Fruit fly (Drosophila melanogaster): ENCODE data around the gene CG15803.

Gene CG15803

dm6 chr3R:18338493-18338892 is 22.0 kb downstream of the CG15803 start:
- TF ChIP-seq psq (optimal IDR thresholded peaks at IDR 0.05), result no peak
- TF ChIP-seq Myc (optimal IDR thresholded peaks at IDR 0.05), result no peak
- TF ChIP-seq ttk (optimal IDR thresholded peaks at IDR 0.05), result no peak
- no peak for TF ChIP-seq insv (optimal IDR thresholded peaks at IDR 0.05)
- TF ChIP-seq Sin3A (optimal IDR thresholded peaks at IDR 0.05), result no peak
- TF ChIP-seq h (optimal IDR thresholded peaks at IDR 0.05), result no peak

DNA sequence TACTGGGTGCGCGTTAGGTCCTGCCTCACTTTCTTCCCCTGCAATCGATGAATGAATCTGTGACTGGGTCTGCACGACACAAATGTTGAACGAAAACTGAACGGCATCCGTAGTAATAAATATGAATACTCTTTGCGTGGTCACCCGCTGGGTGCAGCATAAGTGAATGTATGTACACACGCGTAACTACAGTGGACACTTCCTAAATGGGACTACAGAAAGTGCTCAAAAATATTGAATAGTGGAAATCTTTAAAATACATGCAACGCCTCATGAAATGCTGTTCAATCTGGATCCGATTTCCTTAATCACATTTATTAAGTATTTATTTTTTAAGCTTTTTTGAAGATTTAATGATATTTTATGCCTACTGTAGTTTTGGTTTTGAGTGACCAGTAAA is 31.7 kb downstream of the CG15803 start, which contains the start of gene naz:
TSS of gene naz (minus strand) at position 101 of the 400 bp plus-strand sequence.
- no peak for TF ChIP-seq ttk (optimal IDR thresholded peaks at IDR 0.05)
- no peak for TF ChIP-seq Sin3A (optimal IDR thresholded peaks at IDR 0.05)
- TF ChIP-seq Myc (optimal IDR thresholded peaks at IDR 0.05), result no peak
- TF ChIP-seq insv (optimal IDR thresholded peaks at IDR 0.05), result no peak
- TF ChIP-seq h (optimal IDR thresholded peaks at IDR 0.05), result no peak
- no peak for TF ChIP-seq psq (optimal IDR thresholded peaks at IDR 0.05)

DNA sequence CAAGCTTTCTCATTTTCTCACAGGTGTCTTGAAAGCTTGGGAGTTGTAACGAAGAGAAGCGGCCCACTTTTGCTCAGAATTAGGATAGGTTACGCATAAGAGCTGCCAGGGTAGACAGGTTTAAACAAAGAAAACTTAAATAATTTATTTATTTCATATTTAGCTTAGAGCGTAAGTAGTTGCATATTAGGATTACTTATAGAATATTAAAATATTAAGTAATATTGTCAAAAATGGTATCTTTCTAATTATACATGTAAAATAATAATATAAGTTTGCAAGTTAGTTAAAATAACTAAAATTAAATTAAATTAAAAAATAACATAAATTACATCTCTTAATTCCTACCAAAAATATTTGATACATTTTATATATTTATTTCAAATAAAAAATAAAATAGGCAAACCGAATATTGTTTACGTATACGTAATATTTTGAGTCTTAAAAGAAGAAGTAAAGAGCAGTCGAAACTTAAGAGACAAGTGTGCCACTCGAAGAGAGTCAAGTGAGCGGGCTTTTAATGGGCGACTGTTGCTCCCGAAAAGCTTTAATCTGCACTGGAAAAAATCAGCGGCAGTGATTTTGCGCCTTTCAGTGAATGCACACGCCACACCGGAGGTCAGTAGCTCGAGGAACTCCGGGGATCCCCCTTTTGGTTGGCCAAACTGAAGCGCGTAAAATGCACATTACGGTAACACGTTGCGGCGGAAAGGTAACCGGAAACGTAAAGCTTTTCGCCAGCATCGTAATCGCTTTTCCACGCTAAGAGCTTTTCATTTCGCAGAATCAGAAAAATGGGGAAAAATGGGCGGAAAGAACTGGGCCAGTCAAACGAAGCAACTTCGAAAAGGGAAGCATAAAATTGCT is 45.5 kb downstream of the CG15803 start:
- TF ChIP-seq Sin3A (optimal IDR thresholded peaks at IDR 0.05) (no peak), Myc (optimal IDR thresholded peaks at IDR 0.05) (no peak), psq (optimal IDR thresholded peaks at IDR 0.05) (no peak), insv (optimal IDR thresholded peaks at IDR 0.05) (no peak)

- TF ChIP-seq h (optimal IDR thresholded peaks at IDR 0.05) (no peak), Myc (optimal IDR thresholded peaks at IDR 0.05) (no peak), ttk (optimal IDR thresholded peaks at IDR 0.05) (no peak), Sin3A (optimal IDR thresholded peaks at IDR 0.05) (no peak), insv (optimal IDR thresholded peaks at IDR 0.05) (no peak), psq (optimal IDR thresholded peaks at IDR 0.05) (no peak)
Observed at dm6 chr3R:18314320-18314719, 46.2 kb downstream of the CG15803 start, which contains the start of gene PKD. TSS of gene PKD (minus strand) at chr3R:18314407.

DNA sequence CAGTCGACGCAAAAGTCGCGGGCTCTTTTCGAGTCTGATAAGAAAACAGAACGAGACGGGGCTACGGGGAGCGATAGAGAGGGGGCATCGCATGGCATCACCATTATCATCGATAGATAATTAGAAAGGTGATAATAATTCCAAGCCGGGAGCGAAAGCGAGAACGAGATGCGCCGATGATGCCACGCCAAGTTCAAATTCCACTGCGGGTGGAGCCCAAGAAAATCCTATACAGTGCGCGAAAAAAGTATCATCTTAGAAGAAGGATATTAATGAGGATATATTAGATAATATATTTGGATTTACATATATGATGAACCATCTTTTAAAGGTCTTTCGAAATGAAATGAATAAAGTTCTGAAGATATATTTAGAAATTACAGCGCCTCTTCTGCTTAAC is 47.8 kb downstream of the CG15803 start:
- TF ChIP-seq Myc (optimal IDR thresholded peaks at IDR 0.05) (no peak), insv (optimal IDR thresholded peaks at IDR 0.05) (no peak), ttk (optimal IDR thresholded peaks at IDR 0.05) (no peak), h (optimal IDR thresholded peaks at IDR 0.05) (no peak), Sin3A (optimal IDR thresholded peaks at IDR 0.05) (no peak), psq (optimal IDR thresholded peaks at IDR 0.05) (no peak)

DNA sequence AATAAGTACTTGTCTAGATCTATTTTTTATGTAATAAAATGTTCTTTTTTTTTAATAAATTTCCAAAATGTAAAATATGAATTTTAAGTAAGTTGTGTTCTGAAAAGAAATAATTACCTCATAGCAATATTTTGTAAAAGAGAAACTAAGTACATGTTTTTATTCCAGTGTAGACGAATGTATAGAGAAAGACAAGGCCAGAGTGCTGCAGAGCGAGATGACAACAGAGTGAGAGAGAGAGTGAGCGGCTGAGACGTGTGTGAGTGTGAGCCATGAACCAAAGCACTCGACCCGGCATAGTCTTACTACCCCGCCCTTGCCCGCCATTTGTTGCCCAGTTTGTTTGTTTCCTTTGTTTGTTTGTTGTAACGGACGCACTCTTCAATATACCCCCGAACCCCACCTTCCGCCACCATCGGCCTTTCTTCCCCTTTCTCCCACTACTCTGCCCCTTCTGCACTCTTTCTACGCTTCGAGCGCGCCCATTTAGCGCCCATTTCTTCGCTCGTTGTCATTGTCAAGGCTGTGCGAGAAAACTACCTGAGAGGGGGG is 49.1 kb downstream of the CG15803 start:
- no peak for TF ChIP-seq Sin3A (optimal IDR thresholded peaks at IDR 0.05)
- TF ChIP-seq ttk (optimal IDR thresholded peaks at IDR 0.05), result no peak
- TF ChIP-seq psq (optimal IDR thresholded peaks at IDR 0.05), result no peak

DNA sequence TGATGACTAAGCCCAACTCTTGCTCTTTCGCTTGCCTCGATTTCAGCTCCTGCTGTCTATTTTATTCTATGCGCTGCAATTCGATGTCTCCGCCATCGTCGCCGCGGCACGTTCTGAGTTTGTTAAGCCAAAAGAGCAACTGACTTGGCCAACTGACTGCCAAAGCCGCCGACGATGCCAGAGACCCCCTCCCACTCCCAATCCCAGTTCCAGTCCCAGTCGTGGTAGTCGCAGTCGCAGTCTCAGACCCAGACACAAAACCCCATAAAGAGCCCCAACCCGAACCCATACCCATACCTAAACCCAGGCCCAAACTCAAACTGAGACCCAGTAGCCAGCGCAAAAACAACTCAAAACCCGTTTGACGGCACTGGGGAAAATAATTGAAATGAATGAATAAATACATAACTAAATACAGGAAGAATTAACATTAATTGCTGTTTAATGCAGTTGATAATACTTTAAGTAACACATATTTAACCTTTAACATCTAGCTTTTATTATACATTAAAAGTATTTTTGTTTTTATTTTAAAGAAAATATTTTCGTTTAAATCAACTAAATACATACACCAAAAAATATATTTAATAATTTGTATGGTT is 49.7 kb downstream of the CG15803 start:
- TF ChIP-seq Myc (optimal IDR thresholded peaks at IDR 0.05) (no peak), psq (optimal IDR thresholded peaks at IDR 0.05) (no peak), h (optimal IDR thresholded peaks at IDR 0.05) (no peak), ttk (optimal IDR thresholded peaks at IDR 0.05) (no peak), Sin3A (optimal IDR thresholded peaks at IDR 0.05) (no peak), insv (optimal IDR thresholded peaks at IDR 0.05) (no peak)

dm6 chr3R:18309910-18310309 is 50.6 kb downstream of the CG15803 start:
- TF ChIP-seq h (optimal IDR thresholded peaks at IDR 0.05), result no peak
- TF ChIP-seq Sin3A (optimal IDR thresholded peaks at IDR 0.05), result no peak
- no peak for TF ChIP-seq ttk (optimal IDR thresholded peaks at IDR 0.05)
- TF ChIP-seq insv (optimal IDR thresholded peaks at IDR 0.05), result no peak
- TF ChIP-seq Myc (optimal IDR thresholded peaks at IDR 0.05), result no peak
- TF ChIP-seq psq (optimal IDR thresholded peaks at IDR 0.05), result no peak

- TF ChIP-seq Sin3A (optimal IDR thresholded peaks at IDR 0.05), result no peak
- no peak for TF ChIP-seq ttk (optimal IDR thresholded peaks at IDR 0.05)
- TF ChIP-seq h (optimal IDR thresholded peaks at IDR 0.05), result no peak
- no peak for TF ChIP-seq psq (optimal IDR thresholded peaks at IDR 0.05)
- TF ChIP-seq Myc (optimal IDR thresholded peaks at IDR 0.05), result no peak
- no peak for TF ChIP-seq insv (optimal IDR thresholded peaks at IDR 0.05)
Observed at dm6 chr3R:18302749-18303148, 57.8 kb downstream of the CG15803 start, which contains the start of gene CG7126. TSS of gene CG7126 (minus strand) at chr3R:18302849.

DNA sequence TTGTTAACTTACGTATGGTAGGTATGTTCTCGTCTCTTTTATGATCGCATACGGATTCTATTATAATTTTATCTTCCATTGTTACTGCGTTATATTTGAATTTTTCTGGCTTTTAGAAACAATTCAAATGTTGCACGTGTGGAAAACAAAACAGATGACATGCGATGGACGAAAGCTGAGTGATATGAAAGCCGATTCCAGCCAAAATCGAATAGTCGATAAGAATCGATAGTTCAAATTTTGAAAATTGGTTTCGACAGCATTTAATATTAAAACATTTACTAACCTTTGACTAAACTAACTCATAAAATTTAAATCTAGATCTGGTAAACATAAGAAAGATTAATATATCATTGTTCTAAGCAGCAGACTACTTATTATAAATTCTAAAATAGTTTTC is 59.0 kb downstream of the CG15803 start, which contains the start of gene Polr1E:
TSS of gene Polr1E (minus strand) at position 160 of the 400 bp plus-strand sequence.
- TF ChIP-seq ttk (optimal IDR thresholded peaks at IDR 0.05), result no peak
- TF ChIP-seq insv (optimal IDR thresholded peaks at IDR 0.05), result no peak
- TF ChIP-seq Myc (optimal IDR thresholded peaks at IDR 0.05), result no peak

DNA sequence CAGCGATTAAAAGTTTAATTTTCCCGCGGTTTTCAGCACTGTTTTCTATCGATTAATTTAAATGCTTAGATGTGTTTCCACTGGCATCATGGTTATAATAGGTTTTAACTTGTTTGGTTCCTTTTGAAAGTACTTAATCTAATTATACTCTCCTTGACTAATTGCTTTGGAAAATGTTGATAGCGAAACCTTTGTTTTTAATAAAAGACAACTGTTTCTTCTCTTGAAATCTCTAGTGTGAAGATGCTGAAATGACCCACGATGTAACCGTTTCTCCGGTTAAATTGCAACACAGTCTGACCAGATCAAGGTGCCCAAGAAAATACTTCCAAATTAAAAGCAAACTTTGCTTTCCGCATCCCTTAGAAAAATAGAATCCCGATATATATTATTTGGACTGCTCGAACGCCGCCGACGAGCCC is 61.6 kb downstream of the CG15803 start, which contains the start of gene Dlc90F:
TSS of gene Dlc90F (plus strand) at position 330 of the 422 bp plus-strand sequence.
- TF ChIP-seq Sin3A (optimal IDR thresholded peaks at IDR 0.05) (no peak), insv (optimal IDR thresholded peaks at IDR 0.05) (no peak), ttk (optimal IDR thresholded peaks at IDR 0.05) (no peak), h (optimal IDR thresholded peaks at IDR 0.05) (no peak), psq (optimal IDR thresholded peaks at IDR 0.05) (no peak), Myc (optimal IDR thresholded peaks at IDR 0.05) (no peak)

DNA sequence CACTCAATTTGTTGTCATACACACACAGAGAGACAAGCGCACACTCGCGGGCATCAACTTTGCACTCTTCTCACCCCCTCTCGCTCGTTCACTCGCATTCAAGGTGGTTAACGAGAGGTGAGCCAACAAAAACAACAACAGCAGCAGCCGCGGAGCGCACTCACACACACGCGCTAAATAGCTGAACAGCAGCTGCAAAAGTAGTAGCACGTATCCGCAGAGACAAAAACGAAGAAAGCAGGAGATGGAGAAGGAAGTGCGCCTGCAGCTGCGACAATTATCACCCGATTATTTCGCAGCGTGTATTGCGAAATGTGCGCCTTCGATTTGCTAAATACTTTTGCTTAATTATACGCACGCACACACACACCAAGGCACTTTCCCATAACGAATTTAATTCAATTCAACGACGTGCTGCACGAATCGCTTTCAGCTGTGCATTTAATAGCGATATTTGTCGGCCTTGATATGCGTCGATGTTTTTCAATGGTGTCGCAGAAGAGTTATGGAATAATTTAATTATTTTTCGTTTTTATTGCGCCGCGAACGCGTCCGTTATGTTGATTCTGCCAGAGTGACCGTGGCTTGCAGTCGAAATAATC is 62.1 kb downstream of the CG15803 start:
- TF ChIP-seq insv (optimal IDR thresholded peaks at IDR 0.05), result no peak
- TF ChIP-seq Sin3A (optimal IDR thresholded peaks at IDR 0.05), result no peak
- no peak for TF ChIP-seq psq (optimal IDR thresholded peaks at IDR 0.05)
- no peak for TF ChIP-seq h (optimal IDR thresholded peaks at IDR 0.05)
- TF ChIP-seq Myc (optimal IDR thresholded peaks at IDR 0.05), result no peak
- TF ChIP-seq ttk (optimal IDR thresholded peaks at IDR 0.05), result no peak

Data from Kc167 (cell line).